Worm (Caenorhabditis elegans) whole organism, L3 larva: ENCODE data around the gene folr-1.
A peak's percentile ranks its signal among the peaks of the same experiment; 100 is the strongest.

ENCODE experiments used
- aly-2 ChIP-seq: fragments of 150-350 bp; optimal IDR thresholded peaks from 2 replicates; lab custom pipeline; 2014; ENCODE audit warnings: missing biosample characterization, missing genetic modification characterization
- ama-1 ChIP-seq: fragments of 150-350 bp; optimal IDR thresholded peaks from 2 replicates; lab custom pipeline; 2018
- ceh-16 ChIP-seq: sonication (generic microtip); optimal IDR thresholded peaks from 2 replicates; lab custom pipeline; 2017; ENCODE audit warnings: missing biosample characterization, missing genetic modification characterization
- ceh-28 ChIP-seq: fragments of 150-350 bp; optimal IDR thresholded peaks from 2 replicates; lab custom pipeline; 2014; ENCODE audit warnings: missing biosample characterization, missing genetic modification reagents, missing genetic modification characterization
- ceh-9 ChIP-seq: sonication (generic microtip); optimal IDR thresholded peaks from 2 replicates; lab custom pipeline; 2018; ENCODE audit warnings: missing biosample characterization, missing genetic modification characterization
- daf-12 ChIP-seq: fragments of 150-350 bp; optimal IDR thresholded peaks from 2 replicates; lab custom pipeline; 2014; ENCODE audit warnings: missing biosample characterization, missing genetic modification reagents, missing genetic modification characterization
- elt-1 ChIP-seq: fragments of 150-350 bp; optimal IDR thresholded peaks from 2 replicates; lab custom pipeline; 2014; ENCODE audit warnings: missing biosample characterization, missing genetic modification characterization
- elt-3 ChIP-seq, 3 experiments: fragments of 150-350 bp in 1 of 3; sonication (generic microtip) in 2 of 3; optimal IDR thresholded peaks; 2 replicates in 2 of 3; 4 replicates in 1 of 3; lab custom pipeline; 2014 to 2017; ENCODE audit warnings: missing biosample characterization in 3 of 3, missing genetic modification characterization in 3 of 3
- eor-1 ChIP-seq, 2 experiments: fragments of 150-350 bp; optimal IDR thresholded peaks; 2 replicates each; lab custom pipeline; 2014 to 2018; ENCODE audit warnings: missing biosample characterization in 2 of 2, missing genetic modification characterization in 2 of 2
- jun-1 ChIP-seq: fragments of 150-350 bp; optimal IDR thresholded peaks from 2 replicates; lab custom pipeline; 2014; ENCODE audit warnings: missing biosample characterization, missing genetic modification reagents, missing genetic modification characterization
- mdl-1 ChIP-seq: fragments of 150-350 bp; optimal IDR thresholded peaks from 2 replicates; lab custom pipeline; 2014; ENCODE audit warnings: missing biosample characterization, missing genetic modification characterization
- nfya-1 ChIP-seq: sonication (generic microtip); optimal IDR thresholded peaks from 2 replicates; lab custom pipeline; 2017; ENCODE audit warnings: missing genetic modification characterization, mild to moderate bottlenecking, missing compliant biosample characterization, antibody characterized with exemption, moderate library complexity; ENCODE audit not compliant: insufficient read depth
- nhr-11 ChIP-seq: fragments of 150-350 bp; optimal IDR thresholded peaks from 2 replicates; lab custom pipeline; 2014; ENCODE audit warnings: missing biosample characterization, missing genetic modification characterization
- nhr-237 ChIP-seq: fragments of 150-350 bp; optimal IDR thresholded peaks from 2 replicates; lab custom pipeline; 2014; ENCODE audit warnings: missing biosample characterization, missing genetic modification characterization
- nhr-28 ChIP-seq: fragments of 150-350 bp; optimal IDR thresholded peaks from 2 replicates; lab custom pipeline; 2014; ENCODE audit warnings: missing biosample characterization, missing genetic modification characterization
- nhr-67 ChIP-seq: fragments of 150-350 bp; optimal IDR thresholded peaks from 2 replicates; lab custom pipeline; 2014; ENCODE audit warnings: missing biosample characterization, missing genetic modification characterization
- nhr-76 ChIP-seq: fragments of 150-350 bp; sonication (generic microtip); optimal IDR thresholded peaks from 5 replicates; lab custom pipeline; 2014; ENCODE audit warnings: missing biosample characterization, missing genetic modification characterization
- nhr-77 ChIP-seq: fragments of 150-350 bp; optimal IDR thresholded peaks from 2 replicates; lab custom pipeline; 2014; ENCODE audit warnings: missing biosample characterization, missing genetic modification characterization
- pqm-1 ChIP-seq: fragments of 150-350 bp; optimal IDR thresholded peaks from 2 replicates; lab custom pipeline; 2017; ENCODE audit warnings: missing biosample characterization, missing genetic modification characterization, inconsistent platforms
- tbx-2 ChIP-seq: sonication (generic microtip); optimal IDR thresholded peaks from 2 replicates; lab custom pipeline; 2016; ENCODE audit warnings: mild to moderate bottlenecking, missing genetic modification characterization, missing compliant biosample characterization
- unc-62 ChIP-seq: fragments of 150-350 bp; sonication (generic microtip); optimal IDR thresholded peaks from 4 replicates; lab custom pipeline; 2014; ENCODE audit warnings: missing biosample characterization, missing genetic modification reagents, missing genetic modification characterization
- zag-1 ChIP-seq: fragments of 150-350 bp; optimal IDR thresholded peaks from 2 replicates; lab custom pipeline; 2014; ENCODE audit warnings: missing biosample characterization, missing genetic modification characterization
- ztf-11 ChIP-seq: fragments of 150-350 bp; optimal IDR thresholded peaks from 2 replicates; lab custom pipeline; 2014; ENCODE audit warnings: missing biosample characterization, missing genetic modification characterization
- ztf-4 ChIP-seq: fragments of 150-350 bp; optimal IDR thresholded peaks from 2 replicates; lab custom pipeline; 2014; ENCODE audit warnings: missing biosample characterization, missing genetic modification characterization

The folr-1 gene

ce11 chrX:9958561-9958960 lies 39.5 kb downstream of the folr-1 start, which contains the start of gene ZC506.1 (continued):
- TF ChIP-seq ceh-16 (tag; lab: Kevin White, UChicago) (no peak), ztf-11 (tag; lab: Kevin White, UChicago) (no peak), nhr-77 (peak; percentile 65), aly-2 (tag; lab: Kevin White, UChicago) (no peak), daf-12 (tag; lab: Kevin White, UChicago) (peak; percentile 50), jun-1 (tag; lab: Kevin White, UChicago) (peak; percentile 92), ama-1 (lab: Kevin White, UChicago) (peak; percentile 16), ceh-9 (tag; lab: Kevin White, UChicago) (no peak), nfya-1 (tag; lab: Kevin White, UChicago) (peak; percentile 93), eor-1 (tag; optimal IDR thresholded peaks at IDR 0.05; lab: Kevin White, UChicago) (no peak), ztf-4 (tag; lab: Kevin White, UChicago) (peak; percentile 74), nhr-28 (tag; lab: Kevin White, UChicago) (no peak), nhr-76 (tag; lab: Kevin White, UChicago) (no peak), nhr-11 (peak; percentile 67), unc-62 (GFP tag; lab: Kevin White, UChicago) (peak; percentile 90), nhr-67 (no peak), elt-1 (peak; percentile 82), zag-1 (tag; lab: Kevin White, UChicago) (peak; percentile 38)
- TF ChIP-seq, all 47 proteins: peak for 34

ce11 chrX:9962535-9962934 lies 43.4 kb downstream of the folr-1 start:
- no peak for TF ChIP-seq nhr-11
- no peak for TF ChIP-seq elt-3 (tag; optimal IDR thresholded peaks at IDR 0.05; lab: Kevin White, UChicago)
- TF ChIP-seq nhr-67 = no peak
- no peak for TF ChIP-seq nhr-237
- no peak for TF ChIP-seq nhr-28 (tag; lab: Kevin White, UChicago)
- TF ChIP-seq pqm-1 (tag; lab: Kevin White, UChicago) = no peak
- no peak for TF ChIP-seq ztf-11 (tag; lab: Kevin White, UChicago)
- TF ChIP-seq mdl-1 (tag; lab: Kevin White, UChicago) = no peak
- TF ChIP-seq ama-1 (lab: Kevin White, UChicago) = no peak
- TF ChIP-seq ceh-28 = no peak
- no peak for TF ChIP-seq daf-12 (tag; lab: Kevin White, UChicago)

ce11 chrX:9965275-9965674 lies 46.2 kb downstream of the folr-1 start, which contains the start of gene pssy-1:
TSS of gene pssy-1 (plus strand) at chrX:9965592.
- TF ChIP-seq elt-1 = peak; percentile 26
- no peak for TF ChIP-seq zag-1 (tag; lab: Kevin White, UChicago)
- no peak for TF ChIP-seq tbx-2
